Worm (Caenorhabditis elegans): Measurements from ENCODE around the gene F09C6.14.

Gene F09C6.14

ce11 chrV:16911934-16912333 is 31.2 kb downstream of the F09C6.14 start, which contains the start of gene nhr-116:
TSS of gene nhr-116 (plus strand) at chrV:16912234.
- TF ChIP-seq nhr-20 (tag; optimal IDR thresholded peaks at IDR 0.05) (no peak), sup-37 (GFP tag; optimal IDR thresholded peaks at IDR 0.05) (no peak), ztf-11 (tag; optimal IDR thresholded peaks at IDR 0.05) (no peak), mdl-1 (tag; optimal IDR thresholded peaks at IDR 0.05) (no peak), grh-1 (GFP tag; IDR thresholded peaks at IDR 0.05) (no peak), fkh-10 (GFP tag; optimal IDR thresholded peaks at IDR 0.05) (no peak), fkh-4 (tag; optimal IDR thresholded peaks at IDR 0.05; ENCODE audit: borderline replicate concordance) (no peak), lsy-2 (tag; optimal IDR thresholded peaks at IDR 0.05) (no peak), isw-1 (GFP tag; IDR thresholded peaks at IDR 0.05) (no peak), aly-2 (tag; optimal IDR thresholded peaks at IDR 0.05) (no peak), pax-3 (tag; optimal IDR thresholded peaks at IDR 0.05) (no peak), ceh-82 (tag; optimal IDR thresholded peaks at IDR 0.05) (no peak), unc-62 (GFP tag; optimal IDR thresholded peaks at IDR 0.05) (no peak), Y116A8C.19 (tag; optimal IDR thresholded peaks at IDR 0.05; ENCODE audit: borderline replicate concordance) (no peak), ets-5 (GFP tag; IDR thresholded peaks at IDR 0.05) (no peak), zag-1 (tag; optimal IDR thresholded peaks at IDR 0.05) (no peak), elt-3 (tag; optimal IDR thresholded peaks at IDR 0.05) (no peak), ceh-90 (tag; optimal IDR thresholded peaks at IDR 0.05) (no peak), blmp-1 (tag; optimal IDR thresholded peaks at IDR 0.05) (no peak), F16B12.6 (tag; optimal IDR thresholded peaks at IDR 0.05) (no peak)

- TF ChIP-seq lin-13 (GFP tag; optimal IDR thresholded peaks at IDR 0.05) = no peak
- no peak for TF ChIP-seq nhr-85 (tag)
- TF ChIP-seq dpl-1 (GFP tag; optimal IDR thresholded peaks at IDR 0.05) = no peak
- no peak for TF ChIP-seq tbx-2 (tag; optimal IDR thresholded peaks at IDR 0.05)
- no peak for TF ChIP-seq ceh-8 (GFP tag; optimal IDR thresholded peaks at IDR 0.05)
- TF ChIP-seq aly-2 (tag; optimal IDR thresholded peaks at IDR 0.05) = no peak
Observed at ce11 chrV:16916079-16916478, 35.3 kb downstream of the F09C6.14 start, which contains the start of gene F09C6.10. TSS of gene F09C6.10 (minus strand) at chrV:16916179.

- no peak for TF ChIP-seq ceh-90 (tag; optimal IDR thresholded peaks at IDR 0.05)
- TF ChIP-seq tbx-2 (tag; optimal IDR thresholded peaks at IDR 0.05) = no peak
- no peak for TF ChIP-seq ceh-63 (GFP tag; optimal IDR thresholded peaks at IDR 0.05)
- TF ChIP-seq nhr-76 (tag; optimal IDR thresholded peaks at IDR 0.05) = no peak
Observed at ce11 chrV:16918378-16918777, 37.6 kb downstream of the F09C6.14 start, which contains the start of the genes fbxa-206 and Y102A5C.2. TSS of gene fbxa-206 (minus strand) at chrV:16918478. TSS of gene Y102A5C.2 (plus strand) at chrV:16918731.

ce11 chrV:16919675-16920074 is 38.9 kb downstream of the F09C6.14 start:
- TF ChIP-seq efl-1 (optimal IDR thresholded peaks at IDR 0.05) (no peak), efl-1 (GFP tag; optimal IDR thresholded peaks at IDR 0.05 in 1 of 2) (peak in 1 of 2 experiments; percentile 44), sox-4 (tag; optimal IDR thresholded peaks at IDR 0.05) (no peak)

- no peak for TF ChIP-seq C04F5.9 (tag; optimal IDR thresholded peaks at IDR 0.05)
- TF ChIP-seq ama-1 (optimal IDR thresholded peaks at IDR 0.05) = no peak
- TF ChIP-seq dsc-1 (tag; optimal IDR thresholded peaks at IDR 0.05) = no peak
- TF ChIP-seq C34B4.2 (tag; optimal IDR thresholded peaks at IDR 0.05) = no peak
- no peak for TF ChIP-seq mdl-1 (tag; optimal IDR thresholded peaks at IDR 0.05)
- no peak for TF ChIP-seq hpl-2 (GFP tag; optimal IDR thresholded peaks at IDR 0.05)
- TF ChIP-seq fkh-8 (tag; optimal IDR thresholded peaks at IDR 0.05) = no peak
- TF ChIP-seq nhr-90 (tag; optimal IDR thresholded peaks at IDR 0.05; ENCODE audit: poor library complexity) = no peak
- no peak for TF ChIP-seq ces-1 (GFP tag; optimal IDR thresholded peaks at IDR 0.05)
- TF ChIP-seq sox-4 (tag; optimal IDR thresholded peaks at IDR 0.05) = no peak
- no peak for TF ChIP-seq lin-35 (GFP tag; optimal IDR thresholded peaks at IDR 0.05)
- TF ChIP-seq ztf-4 (tag; optimal IDR thresholded peaks at IDR 0.05) = no peak
- TF ChIP-seq tbx-2 (tag; optimal IDR thresholded peaks at IDR 0.05) = no peak
- TF ChIP-seq nhr-84 (tag; optimal IDR thresholded peaks at IDR 0.05) = no peak
- no peak for TF ChIP-seq fkh-10 (GFP tag; optimal IDR thresholded peaks at IDR 0.05)
Observed at ce11 chrV:16921952-16922351, 41.2 kb downstream of the F09C6.14 start, which contains the start of gene Y102A5C.4. TSS of gene Y102A5C.4 (plus strand) at chrV:16922252.

Measured in whole organism, L1 larva.